Fruit fly (Drosophila melanogaster) whole organism, wandering third instar larva: ENCODE measurements around the gene CG31921.

Experiments used
- Abd-B ChIP-seq: fragments of >200 bp; optimal IDR thresholded peaks from 2 replicates; lab custom pipeline; 2017; ENCODE audit warnings: missing biosample characterization, missing genetic modification characterization
- CG32264 ChIP-seq: fragments of 200-800 bp; sonication (Bioruptor generic); optimal IDR thresholded peaks from 2 replicates; lab custom pipeline; 2016; ENCODE audit warnings: missing biosample characterization, missing genetic modification characterization
- CG9705 ChIP-seq: fragments of 200-800 bp; sonication (Bioruptor generic); optimal IDR thresholded peaks from 2 replicates; lab custom pipeline; 2018; ENCODE audit warnings: missing biosample characterization, mild to moderate bottlenecking, missing genetic modification characterization
- CrebA ChIP-seq: fragments of 200-800 bp; sonication (Bioruptor generic); optimal IDR thresholded peaks from 2 replicates; lab custom pipeline; 2016; ENCODE audit warnings: missing biosample characterization, mild to moderate bottlenecking, missing genetic modification characterization, borderline replicate concordance
- Dfd ChIP-seq: fragments of >200 bp; optimal IDR thresholded peaks from 2 replicates; lab custom pipeline; 2017; ENCODE audit warnings: missing biosample characterization, missing genetic modification characterization
- Dif ChIP-seq: fragments of 200-275, 200-300 bp; sonication (Bioruptor generic); optimal IDR thresholded peaks from 2 replicates; lab custom pipeline; 2018; ENCODE audit warnings: missing biosample characterization, missing genetic modification characterization; ENCODE audit not compliant: partially characterized antibody
- GATAd ChIP-seq: sonication (Bioruptor generic); optimal IDR thresholded peaks from 2 replicates; lab custom pipeline; 2016; ENCODE audit warnings: missing biosample characterization, missing genetic modification characterization
- Hr78 ChIP-seq: fragments of >200 bp; optimal IDR thresholded peaks from 2 replicates; lab custom pipeline; 2017; ENCODE audit warnings: missing biosample characterization, missing genetic modification characterization
- Jra ChIP-seq: sonication (Bioruptor generic); optimal IDR thresholded peaks from 2 replicates; lab custom pipeline; 2016; ENCODE audit warnings: missing biosample characterization, missing genetic modification characterization
- Mio ChIP-seq: sonication (Bioruptor generic); optimal IDR thresholded peaks from 2 replicates; lab custom pipeline; 2016; ENCODE audit warnings: missing biosample characterization, missing genetic modification characterization
- N ChIP-seq: fragments of >200 bp; optimal IDR thresholded peaks from 2 replicates; lab custom pipeline; 2018; ENCODE audit warnings: missing biosample characterization, missing external identifiers, missing genetic modification characterization
- OdsH ChIP-seq: fragments of 200-800 bp; sonication (Bioruptor generic); optimal IDR thresholded peaks from 2 replicates; lab custom pipeline; 2016; ENCODE audit warnings: missing biosample characterization, mild to moderate bottlenecking, missing genetic modification characterization
- Rel ChIP-seq, 2 experiments: fragments of 200-800 bp; sonication (Bioruptor generic) in 1 of 2; optimal IDR thresholded peaks; 2 replicates in 1 of 2; 3 replicates in 1 of 2; lab custom pipeline; 2016 to 2019; ENCODE audit warnings: mild to moderate bottlenecking in 2 of 2, missing biosample characterization in 2 of 2, missing genetic modification characterization in 2 of 2, moderate library complexity in 1 of 2
- Sp1 ChIP-seq: fragments of 200-800 bp; sonication (Bioruptor generic); optimal IDR thresholded peaks from 3 replicates; lab custom pipeline; 2019; ENCODE audit warnings: missing biosample characterization, mild to moderate bottlenecking, missing genetic modification characterization, moderate library complexity
- Vsx2 ChIP-seq: fragments of 200-300, 225-300 bp; sonication (Bioruptor generic); optimal IDR thresholded peaks from 2 replicates; lab custom pipeline; 2018; ENCODE audit warnings: missing biosample characterization, missing genetic modification characterization; ENCODE audit not compliant: partially characterized antibody
- br ChIP-seq: fragments of 200-800 bp; sonication (Bioruptor generic); optimal IDR thresholded peaks from 2 replicates; lab custom pipeline; 2016; ENCODE audit warnings: missing biosample characterization, missing genetic modification characterization
- brk ChIP-seq: fragments of 200-800 bp; sonication (Bioruptor generic); optimal IDR thresholded peaks from 2 replicates; lab custom pipeline; 2016; ENCODE audit warnings: missing biosample characterization, mild to moderate bottlenecking, missing genetic modification characterization
- dl ChIP-seq, 2 experiments: fragments of 175-275, 200-275 bp in 1 of 2; fragments of 200-275 bp in 1 of 2; sonication (Bioruptor generic); optimal IDR thresholded peaks; lab custom pipeline; 2018; ENCODE audit warnings: mild to moderate bottlenecking in 2 of 2, missing biosample characterization in 2 of 2, missing genetic modification characterization in 2 of 2, moderate library complexity in 2 of 2; ENCODE audit not compliant: partially characterized antibody in 2 of 2, insufficient read depth in 1 of 2
- dmrt93B ChIP-seq: fragments of 200-800 bp; sonication (Bioruptor generic); optimal IDR thresholded peaks from 2 replicates; lab custom pipeline; 2018; ENCODE audit warnings: missing biosample characterization, mild to moderate bottlenecking, missing genetic modification characterization
- dsf ChIP-seq: sonication (Bioruptor generic); optimal IDR thresholded peaks from 2 replicates; lab custom pipeline; 2016; ENCODE audit warnings: missing biosample characterization, missing genetic modification characterization, borderline replicate concordance
- foxo ChIP-seq, 2 experiments: fragments of 200-800 bp; sonication (Bioruptor generic); optimal IDR thresholded peaks; 2 replicates in 1 of 2; 3 replicates in 1 of 2; lab custom pipeline; 2016 to 2017; ENCODE audit warnings: missing biosample characterization in 2 of 2, missing genetic modification characterization in 2 of 2
- jim ChIP-seq: fragments of 175-275, 200-325 bp; sonication (Bioruptor generic); optimal IDR thresholded peaks from 2 replicates; lab custom pipeline; 2016; ENCODE audit warnings: missing biosample characterization, mild to moderate bottlenecking, missing genetic modification characterization
- pan ChIP-seq: fragments of >200 bp; optimal IDR thresholded peaks from 2 replicates; lab custom pipeline; 2017
- psq ChIP-seq: fragments of 200-800 bp; sonication (Bioruptor generic); optimal IDR thresholded peaks from 3 replicates; lab custom pipeline; 2017; ENCODE audit warnings: missing biosample characterization, mild to moderate bottlenecking, missing genetic modification characterization, moderate library complexity
- sv ChIP-seq: fragments of 200-800 bp; sonication (Bioruptor generic); optimal IDR thresholded peaks from 3 replicates; lab custom pipeline; 2016; ENCODE audit warnings: missing biosample characterization, missing genetic modification characterization
- usp ChIP-seq: fragments of >200 bp; optimal IDR thresholded peaks from 2 replicates; lab custom pipeline; 2017; ENCODE audit warnings: missing biosample characterization, missing genetic modification characterization
- woc ChIP-seq: sonication (Bioruptor generic); optimal IDR thresholded peaks from 2 replicates; lab custom pipeline; 2016; ENCODE audit warnings: missing biosample characterization, mild to moderate bottlenecking, missing genetic modification characterization

The CG31921 gene

DNA sequence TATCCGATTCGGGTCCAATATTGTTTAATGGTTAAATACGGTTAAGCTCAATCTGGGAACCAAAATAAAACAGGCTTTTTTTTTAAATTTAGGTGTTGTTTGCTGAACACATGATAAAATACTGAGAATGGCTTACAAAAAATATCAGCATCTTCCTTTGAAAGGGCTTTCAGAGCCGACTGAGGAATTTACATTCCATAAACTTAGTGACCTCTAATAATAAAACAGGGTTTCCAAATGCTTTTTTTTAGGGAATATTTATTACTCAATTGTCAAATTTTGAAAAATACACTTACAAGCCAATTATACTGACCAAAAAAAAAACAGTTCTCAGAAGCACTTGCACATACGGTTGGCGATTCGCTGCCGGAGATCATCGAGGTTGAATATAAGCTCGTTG, 2.5 kb downstream of the CG31921 start, which contains the start of gene CG43755:
Gene CG43755 (minus strand): TSS at position 101 of the 400 bp plus-strand sequence.
- TF ChIP-seq psq (GFP tag; lab: Kevin White, UChicago) (no peak), OdsH (GFP tag; lab: Kevin White, UChicago) (no peak), Sp1 (GFP tag; lab: Kevin White, UChicago) (no peak), CG9705 (GFP tag; lab: Kevin White, UChicago) (no peak), CrebA (no peak), woc (GFP tag; lab: Kevin White, UChicago) (no peak), usp (GFP tag; lab: Kevin White, UChicago) (no peak), jim (GFP tag; lab: Kevin White, UChicago) (no peak), Hr78 (GFP tag; lab: Kevin White, UChicago) (no peak)

DNA sequence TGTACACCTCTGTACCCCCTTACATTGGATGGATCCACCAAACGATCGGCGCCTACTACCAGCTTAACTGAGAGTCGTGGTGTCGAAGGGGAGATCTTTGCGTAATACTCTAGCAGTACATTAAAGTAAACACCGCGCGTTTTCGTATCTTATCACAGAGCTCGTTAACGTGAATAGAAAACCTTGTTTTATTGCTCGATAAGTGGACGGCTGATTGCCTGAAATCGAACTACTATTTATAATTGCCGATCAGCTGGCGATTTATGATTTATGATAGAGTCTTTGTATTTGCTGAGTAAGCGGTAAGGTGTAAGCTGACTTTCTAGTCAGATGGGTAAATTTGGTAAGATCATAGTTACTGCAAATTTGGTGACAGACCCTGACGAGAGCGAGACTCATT, 9.2 kb downstream of the CG31921 start:
- TF ChIP-seq Jra (GFP tag; lab: Kevin White, UChicago), result no peak

DNA sequence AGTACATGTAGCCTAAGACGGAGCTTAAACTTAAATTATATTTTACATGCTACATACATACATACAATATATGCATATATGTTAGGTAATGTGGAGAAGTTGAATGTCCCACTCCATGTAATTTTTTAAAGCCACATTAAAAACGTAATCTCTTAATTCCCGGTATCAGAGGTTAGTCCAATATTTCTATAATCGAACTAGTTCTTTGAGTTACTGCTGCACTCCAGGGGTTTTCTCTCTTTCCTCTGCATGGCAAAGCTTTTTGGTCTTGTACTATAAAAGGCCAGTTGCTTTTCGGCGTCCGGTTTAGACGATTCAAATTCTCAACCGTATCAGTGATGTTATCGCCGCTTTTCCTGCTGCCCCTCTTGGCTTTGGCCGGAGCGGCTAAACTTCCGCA, 10.3 kb downstream of the CG31921 start, which contains the start of gene CG33127:
Gene CG33127 (plus strand): TSS at position 309 of the 400 bp plus-strand sequence.
- TF ChIP-seq GATAd (GFP tag; lab: Kevin White, UChicago) (no peak), dl (GFP tag; optimal IDR thresholded peaks at IDR 0.05; lab: Kevin White, UChicago; ENCODE audit: insufficient read depth in 1 of 2, partially characterized antibody in 2 of 2) (no peak), Dfd (GFP tag; lab: Kevin White, UChicago) (no peak), Rel (GFP tag; optimal IDR thresholded peaks at IDR 0.05; lab: Kevin White, UChicago) (no peak), Rel (tag; optimal IDR thresholded peaks at IDR 0.05; lab: Kevin White, UChicago) (no peak), Abd-B (no peak), N (no peak), Vsx2 (GFP tag; lab: Kevin White, UChicago) (no peak), dsf (no peak), jim (GFP tag; lab: Kevin White, UChicago) (no peak), brk (GFP tag; lab: Kevin White, UChicago) (no peak)

DNA sequence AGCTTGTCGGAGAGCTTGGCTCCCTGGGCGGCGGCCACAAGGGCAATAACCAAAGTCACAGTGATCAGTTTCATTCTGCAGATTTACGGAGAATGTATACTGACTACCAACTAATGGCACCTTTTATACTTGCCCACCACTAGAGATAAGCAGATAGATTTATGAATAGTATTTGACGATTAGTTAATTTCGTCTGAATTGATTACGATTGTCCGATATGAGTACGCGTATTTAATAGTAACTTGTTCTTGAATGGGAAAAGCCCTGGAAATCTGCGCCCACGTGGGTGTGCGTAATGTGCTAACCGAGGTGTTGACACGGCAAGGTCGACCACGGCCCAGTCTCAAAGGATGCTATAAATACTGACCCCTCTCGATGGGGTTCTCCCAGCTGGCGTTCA, 11.0 kb downstream of the CG31921 start, which contains the start of gene CG11911:
Gene CG11911 (minus strand): TSS at position 101 of the 400 bp plus-strand sequence.
- no peak for TF ChIP-seq usp (GFP tag; lab: Kevin White, UChicago)
- no peak for TF ChIP-seq pan

DNA sequence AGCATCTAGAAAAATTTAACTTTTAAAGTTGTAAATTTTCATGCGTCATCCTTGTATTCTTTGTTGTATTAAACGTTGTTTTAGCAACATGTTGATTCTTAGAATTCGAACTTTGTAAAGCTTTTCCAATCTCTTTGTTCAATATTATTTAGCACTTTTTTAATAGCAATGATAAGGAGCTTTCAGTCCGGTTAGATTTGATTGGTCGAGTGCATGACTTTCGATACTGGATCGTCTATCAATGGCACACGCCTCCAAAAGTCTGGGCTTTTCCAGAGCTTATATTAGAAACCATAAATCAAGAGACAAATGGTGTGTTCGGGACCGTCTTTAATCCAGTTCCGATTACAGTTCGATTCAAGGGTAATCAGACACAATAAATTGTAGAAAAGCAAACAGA, 12.4 kb downstream of the CG31921 start:
- no peak for TF ChIP-seq Hr78 (GFP tag; lab: Kevin White, UChicago)
- no peak for TF ChIP-seq Rel (GFP tag; optimal IDR thresholded peaks at IDR 0.05; lab: Kevin White, UChicago)
- TF ChIP-seq Rel (tag; optimal IDR thresholded peaks at IDR 0.05; lab: Kevin White, UChicago), result no peak
- TF ChIP-seq usp (GFP tag; lab: Kevin White, UChicago), result no peak
- no peak for TF ChIP-seq foxo (GFP tag; optimal IDR thresholded peaks at IDR 0.05; lab: Kevin White, UChicago)
- no peak for TF ChIP-seq OdsH (GFP tag; lab: Kevin White, UChicago)
- no peak for TF ChIP-seq dmrt93B (GFP tag; lab: Kevin White, UChicago)
- no peak for TF ChIP-seq Mio (GFP tag; lab: Kevin White, UChicago)
- TF ChIP-seq CG32264, result no peak
- TF ChIP-seq pan, result no peak
- no peak for TF ChIP-seq Dif (GFP tag; lab: Kevin White, UChicago)
- TF ChIP-seq br, result no peak
- no peak for TF ChIP-seq CG9705 (GFP tag; lab: Kevin White, UChicago)
- TF ChIP-seq Vsx2 (GFP tag; lab: Kevin White, UChicago), result no peak

DNA sequence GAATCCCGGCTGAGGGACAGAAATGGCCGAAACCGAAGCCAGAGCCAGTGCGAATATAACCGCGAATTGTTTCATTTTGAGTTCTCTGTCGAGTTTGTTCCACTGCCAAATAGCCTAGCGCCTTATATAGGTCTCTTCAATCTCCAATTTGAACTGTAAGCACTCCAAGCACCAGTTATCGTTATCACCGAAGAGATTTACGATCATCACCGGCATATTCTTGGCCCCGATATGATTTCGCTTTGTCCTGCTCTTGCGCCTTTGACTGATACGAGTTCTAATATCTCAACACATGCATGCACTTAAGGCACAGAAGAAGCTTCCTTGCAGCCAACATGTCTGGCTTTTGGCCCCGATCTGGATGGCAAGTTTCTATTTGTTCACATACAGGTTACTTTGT, 13.0 kb downstream of the CG31921 start, which contains the start of gene CG11912:
Gene CG11912 (minus strand): TSS at position 101 of the 400 bp plus-strand sequence.
- TF ChIP-seq Rel (GFP tag; optimal IDR thresholded peaks at IDR 0.05; lab: Kevin White, UChicago) (no peak), Rel (tag; optimal IDR thresholded peaks at IDR 0.05; lab: Kevin White, UChicago) (peak; percentile 85), sv (GFP tag; lab: Kevin White, UChicago) (no peak), CrebA (no peak), pan (no peak)
